Worm (Caenorhabditis elegans) whole organism, L2 larva: ENCODE measurements around the gene nhr-199.

ENCODE experiments used
- ama-1 ChIP-seq: fragments of 150-350 bp; optimal IDR thresholded peaks from 2 replicates; lab custom pipeline; 2018; ENCODE audit warnings: inconsistent platforms
- blmp-1 ChIP-seq: sonication (generic microtip); optimal IDR thresholded peaks from 2 replicates; lab custom pipeline; 2017; ENCODE audit warnings: missing genetic modification characterization, mild to moderate bottlenecking, missing compliant biosample characterization, antibody characterized with exemption, moderate library complexity; ENCODE audit not compliant: insufficient read depth
- mdl-1 ChIP-seq, 2 experiments: fragments of 150-350 bp in 1 of 2; sonication (generic microtip) in 1 of 2; optimal IDR thresholded peaks; 2 replicates each; lab custom pipeline; 2017; ENCODE audit warnings: missing biosample characterization in 2 of 2, missing genetic modification characterization in 2 of 2
- nhr-11 ChIP-seq: fragments of 150-350 bp; optimal IDR thresholded peaks from 2 replicates; lab custom pipeline; 2014; ENCODE audit warnings: missing biosample characterization, missing genetic modification characterization
- nhr-237 ChIP-seq: fragments of 150-350 bp; optimal IDR thresholded peaks from 2 replicates; lab custom pipeline; 2014; ENCODE audit warnings: missing biosample characterization, missing genetic modification characterization
- nhr-6 ChIP-seq: fragments of 150-350 bp; optimal IDR thresholded peaks from 2 replicates; lab custom pipeline; 2014; ENCODE audit warnings: missing biosample characterization, missing genetic modification characterization
- sma-9 ChIP-seq, 2 experiments: fragments of 150-350 bp in 1 of 2; sonication (generic microtip) in 1 of 2; optimal IDR thresholded peaks; 2 replicates each; lab custom pipeline; 2014 to 2016; ENCODE audit warnings: missing genetic modification characterization in 2 of 2, mild to moderate bottlenecking in 1 of 2, missing biosample characterization in 1 of 2, missing compliant biosample characterization in 1 of 2, missing genetic modification reagents in 1 of 2, moderate library complexity in 1 of 2
- snpc-4 ChIP-seq: fragments of 150-350 bp; optimal IDR thresholded peaks from 2 replicates; lab custom pipeline; 2014; ENCODE audit warnings: missing biosample characterization, missing genetic modification characterization

DNA sequence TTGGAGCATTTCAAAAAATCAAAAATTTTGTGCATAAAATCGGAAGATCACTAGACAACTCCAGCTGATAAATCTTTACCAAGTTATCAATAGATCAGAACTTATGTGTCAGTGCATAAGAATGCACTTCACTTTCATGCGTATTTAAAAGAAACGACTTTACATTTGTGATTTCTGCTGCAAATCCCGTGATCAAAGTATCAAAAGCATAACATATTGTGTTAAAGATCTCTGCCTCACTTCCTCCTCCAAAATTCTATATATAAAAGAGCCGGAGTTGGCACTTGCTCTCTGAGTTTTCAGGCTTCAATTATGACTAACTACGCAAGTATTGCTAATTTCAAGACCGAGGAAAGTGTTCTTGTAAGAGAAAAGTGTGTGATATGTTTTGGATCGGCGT lies 6.0 kb downstream of the nhr-199 start, which contains the start of gene nhr-198:
- TF ChIP-seq sma-9 (GFP tag; optimal IDR thresholded peaks at IDR 0.05; lab: Kevin White, UChicago) (no peak), sma-9 (tag; optimal IDR thresholded peaks at IDR 0.05; lab: Kevin White, UChicago) (no peak), nhr-11 (tag; lab: Kevin White, UChicago) (no peak), mdl-1 (tag; optimal IDR thresholded peaks at IDR 0.05; lab: Kevin White, UChicago) (no peak), nhr-6 (tag; lab: Kevin White, UChicago) (no peak), blmp-1 (tag; lab: Kevin White, UChicago) (no peak), nhr-237 (tag; lab: Kevin White, UChicago) (no peak), snpc-4 (tag; lab: Kevin White, UChicago) (no peak), ama-1 (lab: Kevin White, UChicago) (no peak)
